Fruit fly (Drosophila melanogaster) whole organism, pupa: ENCODE results near the gene CG33552.

Source experiments
- CG14655 ChIP-seq: fragments of 200-800 bp; sonication (Bioruptor generic); optimal IDR thresholded peaks from 3 replicates; lab custom pipeline; 2017; ENCODE audit warnings: mild to moderate bottlenecking, missing biosample characterization, missing genetic modification reagents, missing genetic modification characterization
- CG15710 ChIP-seq: fragments of 200-800 bp; sonication (Bioruptor generic); optimal IDR thresholded peaks from 2 replicates; lab custom pipeline; 2018; ENCODE audit warnings: missing biosample characterization, mild to moderate bottlenecking, missing genetic modification characterization, moderate library complexity
- CG17806 ChIP-seq: fragments of 200-800 bp; sonication (Bioruptor generic); optimal IDR thresholded peaks from 2 replicates; lab custom pipeline; 2018; ENCODE audit warnings: missing biosample characterization, mild to moderate bottlenecking, missing genetic modification characterization, moderate library complexity
- CG32121 ChIP-seq: fragments of 200-800 bp; sonication (Bioruptor generic); IDR thresholded peaks from 2 replicates; pipeline ENCODE4 v1.3.6; 2022; ENCODE audit warnings: missing biosample characterization, missing genetic modification characterization
- CG34367 ChIP-seq: fragments of 200-800 bp; sonication (Bioruptor generic); optimal IDR thresholded peaks from 2 replicates; lab custom pipeline; 2018; ENCODE audit warnings: missing biosample characterization, mild to moderate bottlenecking, missing genetic modification characterization
- CG8159 ChIP-seq: fragments of 200-800 bp; sonication (Bioruptor generic); optimal IDR thresholded peaks from 3 replicates; lab custom pipeline; 2018; ENCODE audit warnings: missing biosample characterization, mild to moderate bottlenecking, missing genetic modification characterization, moderate library complexity
- CG9948 ChIP-seq: fragments of 200-800 bp; sonication (Bioruptor generic); optimal IDR thresholded peaks from 2 replicates; lab custom pipeline; 2018; ENCODE audit warnings: missing biosample characterization, mild to moderate bottlenecking, missing genetic modification characterization, moderate library complexity
- D1 ChIP-seq: fragments of 200-800 bp; sonication (Bioruptor generic); optimal IDR thresholded peaks from 2 replicates; lab custom pipeline; 2018; ENCODE audit warnings: missing biosample characterization, mild to moderate bottlenecking, missing genetic modification characterization, moderate library complexity
- EcR ChIP-seq: fragments of 200-800 bp; sonication (Bioruptor generic); optimal IDR thresholded peaks from 3 replicates; lab custom pipeline; 2019; ENCODE audit warnings: missing biosample characterization, missing genetic modification characterization, mild to moderate bottlenecking, moderate library complexity, missing genetic modification reagents
- Ets98B ChIP-seq: fragments of 200-800 bp; sonication (Bioruptor generic); IDR thresholded peaks from 2 replicates; pipeline ENCODE4 v1.3.6; 2022; ENCODE audit warnings: missing biosample characterization, missing genetic modification characterization
- Snoo ChIP-seq: fragments of 200-800 bp; sonication (Bioruptor generic); optimal IDR thresholded peaks from 3 replicates; lab custom pipeline; 2017; ENCODE audit warnings: missing biosample characterization, mild to moderate bottlenecking, missing genetic modification characterization, inconsistent platforms
- fd96Ca ChIP-seq: fragments of 200-800 bp; sonication (Bioruptor generic); IDR thresholded peaks from 3 replicates; pipeline ENCODE4 v1.3.6; 2022; ENCODE audit warnings: missing biosample characterization, missing genetic modification characterization

- peak; percentile 76 for TF ChIP-seq CG34367 (tag; lab: Kevin White, UChicago)
- peak; percentile 79 for TF ChIP-seq D1
- peak; percentile 86 for TF ChIP-seq CG15710 (tag; lab: Kevin White, UChicago)
- peak; percentile 81 for TF ChIP-seq CG17806 (tag; lab: Kevin White, UChicago)
- no peak; the same call in 1 of the 2 replicates for TF ChIP-seq CG32121 (GFP tag; lab: Robert Waterston, UW)
- TF ChIP-seq Snoo: peak; percentile 65
- peak; percentile 93 for TF ChIP-seq EcR (GFP tag; lab: Kevin White, UChicago)
- TF ChIP-seq Ets98B: peak; percentile 30; the same call in 1 of the 2 replicates
- peak; percentile 37; the same call in 1 of the 3 replicates for TF ChIP-seq fd96Ca (GFP tag; lab: Robert Waterston, UW)
- peak; percentile 83 for TF ChIP-seq CG8159
- TF ChIP-seq CG9948 (tag; lab: Kevin White, UChicago): peak; percentile 89
- TF ChIP-seq CG14655: peak; percentile 84
These were observed 2.8 kb downstream of the CG33552 start for dm6 chr2L:16684908-16685611.
